Worm (Caenorhabditis elegans) whole organism, late embryonic: ENCODE results near the gene spp-14.

Experiments
- ama-1 ChIP-seq: fragments of 150-350 bp; optimal IDR thresholded peaks from 2 replicates; lab custom pipeline; 2014
- elt-2 ChIP-seq: sonication (generic microtip); optimal IDR thresholded peaks from 2 replicates; lab custom pipeline; 2016; ENCODE audit warnings: missing genetic modification reagents, missing genetic modification characterization, missing compliant biosample characterization
- madf-2 ChIP-seq: sonication (generic microtip); optimal IDR thresholded peaks from 2 replicates; lab custom pipeline; 2017; ENCODE audit warnings: missing genetic modification characterization, missing compliant biosample characterization
- nhr-11 ChIP-seq: fragments of 150-350 bp; optimal IDR thresholded peaks from 2 replicates; lab custom pipeline; 2014; ENCODE audit warnings: missing biosample characterization, missing genetic modification characterization
- npax-4 ChIP-seq: sonication (generic microtip); optimal IDR thresholded peaks from 2 replicates; lab custom pipeline; 2016; ENCODE audit warnings: missing genetic modification characterization, missing compliant biosample characterization
- pha-4 ChIP-seq: fragments of 150-350 bp; optimal IDR thresholded peaks from 2 replicates; lab custom pipeline; 2018; ENCODE audit warnings: missing biosample characterization, missing genetic modification reagents, missing genetic modification characterization
- unc-55 ChIP-seq: sonication (generic microtip); optimal IDR thresholded peaks from 2 replicates; lab custom pipeline; 2017; ENCODE audit warnings: missing biosample characterization, missing genetic modification reagents, missing genetic modification characterization

DNA sequence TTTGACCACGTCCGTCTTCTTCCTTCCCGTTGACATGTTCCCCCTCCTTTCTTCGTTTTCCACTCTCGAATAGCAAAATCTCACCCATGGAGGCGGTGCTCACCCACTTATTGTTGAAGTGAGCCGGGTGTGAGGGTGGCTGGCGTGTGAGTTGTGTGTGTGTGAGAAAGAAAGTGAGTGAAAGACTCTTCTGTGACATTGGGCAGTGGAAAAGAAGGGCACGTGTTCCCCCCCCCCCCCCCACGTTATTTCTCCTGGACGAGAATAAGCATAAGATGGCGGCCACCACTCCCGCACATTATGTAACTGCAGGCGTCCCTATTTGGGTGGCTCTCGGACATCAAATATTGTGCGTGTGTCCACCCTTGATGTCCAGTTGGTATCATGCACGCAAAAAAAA is 15.6 kb upstream of the spp-14 start:
- TF ChIP-seq ama-1 (no peak), npax-4 (tag; lab: Kevin White, UChicago) (no peak), elt-2 (tag; lab: Kevin White, UChicago) (no peak), pha-4 (tag; lab: Kevin White, UChicago) (no peak), nhr-11 (tag; lab: Kevin White, UChicago) (no peak), madf-2 (tag; lab: Kevin White, UChicago) (no peak), unc-55 (GFP tag; lab: Kevin White, UChicago) (no peak)
